Worm (Caenorhabditis elegans): ENCODE results near the gene gos-28.

DNA sequence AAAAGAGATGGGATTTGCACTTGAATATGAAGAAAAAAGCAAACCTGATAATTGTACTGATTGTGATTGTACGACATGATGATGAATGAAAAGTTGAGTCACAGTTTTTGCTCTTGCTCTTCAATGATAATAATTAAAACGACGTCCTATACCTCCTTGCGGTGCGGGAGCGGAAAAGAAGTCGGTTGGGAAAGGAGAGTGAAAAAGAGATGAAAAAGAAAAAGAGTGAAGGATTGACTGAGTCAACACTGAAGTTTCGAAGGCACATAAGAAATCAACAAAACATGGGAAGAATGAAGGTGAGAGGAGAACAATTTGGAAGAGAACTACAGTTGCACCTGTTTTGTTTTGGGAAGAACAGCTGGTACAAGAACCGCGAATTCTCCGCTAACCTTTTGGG, 29.6 kb downstream of the gos-28 start, which contains the start of gene F56C9.8:
- no peak for TF ChIP-seq W03F9.2 (tag; optimal IDR thresholded peaks at IDR 0.05)
- TF ChIP-seq him-1 (tag; optimal IDR thresholded peaks at IDR 0.05) = no peak
- no peak for TF ChIP-seq dao-5 (tag; optimal IDR thresholded peaks at IDR 0.05)

All from whole organism, L4/young adult.